Worm (Caenorhabditis elegans): ENCODE results near the gene skpo-1.

DNA sequence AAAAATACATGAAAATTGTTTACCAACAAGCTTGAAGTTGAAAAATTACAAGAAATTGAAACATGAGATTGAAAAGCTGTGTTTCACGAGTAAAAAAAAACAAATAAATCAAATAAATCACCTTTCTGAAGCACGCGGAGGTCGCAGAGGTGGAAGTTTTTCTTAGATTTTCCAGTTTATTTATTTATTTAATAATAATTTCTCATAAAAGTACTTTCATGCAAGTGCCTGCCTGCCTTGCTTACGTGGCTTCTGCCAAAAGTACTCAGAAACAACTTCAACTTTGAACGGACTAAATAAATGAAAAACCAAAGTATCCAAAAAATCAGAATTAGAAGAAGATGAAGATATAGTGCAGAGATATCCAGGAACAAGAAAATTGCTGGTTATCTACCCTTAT, 27.3 kb upstream of the skpo-1 start, which contains the start of gene acp-2:
- no peak for TF ChIP-seq nhr-11 (tag; optimal IDR thresholded peaks at IDR 0.05)
- no peak for TF ChIP-seq unc-62 (GFP tag; optimal IDR thresholded peaks at IDR 0.05)
- no peak for TF ChIP-seq nhr-20 (tag; optimal IDR thresholded peaks at IDR 0.05)
- no peak for TF ChIP-seq nhr-237 (tag; optimal IDR thresholded peaks at IDR 0.05)
- TF ChIP-seq skn-1 (tag; optimal IDR thresholded peaks at IDR 0.05) = no peak
- TF ChIP-seq snpc-4 (tag; optimal IDR thresholded peaks at IDR 0.05) = no peak
- TF ChIP-seq ztf-4 (tag; optimal IDR thresholded peaks at IDR 0.05) = no peak
- TF ChIP-seq tbx-2 (tag; optimal IDR thresholded peaks at IDR 0.05) = no peak
- no peak for TF ChIP-seq blmp-1 (tag; optimal IDR thresholded peaks at IDR 0.05)
- TF ChIP-seq lin-15B (tag; optimal IDR thresholded peaks at IDR 0.05) = no peak
- TF ChIP-seq nhr-77 (tag; optimal IDR thresholded peaks at IDR 0.05) = no peak
- TF ChIP-seq nhr-19 (GFP tag; conservative IDR thresholded peaks at IDR 0.05) = no peak
- TF ChIP-seq nhr-85 (tag) = no peak

Measured in whole organism, L1 larva.